Fruit fly (Drosophila melanogaster): ENCODE data around the gene CG15728.

The CG15728 gene

dm6 chrX:12665796-12666338, 41.8 kb downstream of the CG15728 start:
- TF ChIP-seq CG9948 (tag; optimal IDR thresholded peaks at IDR 0.05) (no peak), EcR (GFP tag; optimal IDR thresholded peaks at IDR 0.05) (no peak), CG13204 (GFP tag; optimal IDR thresholded peaks at IDR 0.05) (no peak), CG15710 (tag; optimal IDR thresholded peaks at IDR 0.05) (no peak), CG17806 (tag; optimal IDR thresholded peaks at IDR 0.05) (no peak), Pif1A (GFP tag; optimal IDR thresholded peaks at IDR 0.05) (no peak), CG8159 (tag; optimal IDR thresholded peaks at IDR 0.05) (peak; percentile 22), fd96Ca (GFP tag; IDR thresholded peaks at IDR 0.05) (0 out of 3 replicates have a peak, but pooled peaks have one; percentile 7), gl (tag; optimal IDR thresholded peaks at IDR 0.05) (no peak), CG8301 (tag; optimal IDR thresholded peaks at IDR 0.05) (no peak), CG34367 (tag; optimal IDR thresholded peaks at IDR 0.05) (no peak)

dm6 chrX:12666471-12666884, 42.4 kb downstream of the CG15728 start:
- TF ChIP-seq Ets98B (GFP tag; IDR thresholded peaks at IDR 0.05) (peak; percentile 79), rn (GFP tag; IDR thresholded peaks at IDR 0.05) (peak; percentile 54; the same call in 1 of the 2 replicates), CG32121 (GFP tag; IDR thresholded peaks at IDR 0.05) (peak; percentile 72), CG9948 (tag; optimal IDR thresholded peaks at IDR 0.05) (peak; percentile 87), Snoo (tag; optimal IDR thresholded peaks at IDR 0.05) (peak; percentile 92), CG12605 (GFP tag; IDR thresholded peaks at IDR 0.05) (peak; percentile 83), CG14655 (GFP tag; optimal IDR thresholded peaks at IDR 0.05) (peak; percentile 66), CG8159 (tag; optimal IDR thresholded peaks at IDR 0.05) (peak; percentile 90), Pif1A (GFP tag; optimal IDR thresholded peaks at IDR 0.05) (peak; percentile 66), CG15710 (tag; optimal IDR thresholded peaks at IDR 0.05) (peak; percentile 86), D1 (tag; optimal IDR thresholded peaks at IDR 0.05) (peak; percentile 54), CG10348 (GFP tag; IDR thresholded peaks at IDR 0.05) (no peak), gl (tag; optimal IDR thresholded peaks at IDR 0.05) (peak; percentile 36), CG13204 (GFP tag; optimal IDR thresholded peaks at IDR 0.05) (peak; percentile 48), CG17806 (tag; optimal IDR thresholded peaks at IDR 0.05) (peak; percentile 86), Pif1B (GFP tag; optimal IDR thresholded peaks at IDR 0.05) (peak; percentile 73), CG4496 (GFP tag; IDR thresholded peaks at IDR 0.05) (peak; percentile 90), EcR (GFP tag; optimal IDR thresholded peaks at IDR 0.05) (no peak), CG8301 (tag; optimal IDR thresholded peaks at IDR 0.05) (peak; percentile 47), fd96Ca (GFP tag; IDR thresholded peaks at IDR 0.05) (no peak), CG34367 (tag; optimal IDR thresholded peaks at IDR 0.05) (peak; percentile 70)

dm6 chrX:12667008-12667407, 42.9 kb downstream of the CG15728 start:
- TF ChIP-seq CG13204 (GFP tag; optimal IDR thresholded peaks at IDR 0.05) (no peak), Pif1B (GFP tag; optimal IDR thresholded peaks at IDR 0.05) (no peak), fd96Ca (GFP tag; IDR thresholded peaks at IDR 0.05) (no peak), Pif1A (GFP tag; optimal IDR thresholded peaks at IDR 0.05) (no peak), CG10348 (GFP tag; IDR thresholded peaks at IDR 0.05) (no peak)

dm6 chrX:12667600-12668250, 43.6 kb downstream of the CG15728 start:
- TF ChIP-seq CG17806 (tag; optimal IDR thresholded peaks at IDR 0.05) (no peak), CG15710 (tag; optimal IDR thresholded peaks at IDR 0.05) (no peak), EcR (GFP tag; optimal IDR thresholded peaks at IDR 0.05) (peak; percentile 67), Pif1A (GFP tag; optimal IDR thresholded peaks at IDR 0.05) (no peak), CG14655 (GFP tag; optimal IDR thresholded peaks at IDR 0.05) (peak; percentile 4), Pif1B (GFP tag; optimal IDR thresholded peaks at IDR 0.05) (peak; percentile 17), gl (tag; optimal IDR thresholded peaks at IDR 0.05) (peak; percentile 40)

dm6 chrX:12668723-12669122, 44.6 kb downstream of the CG15728 start:
- TF ChIP-seq CG12605 (GFP tag; IDR thresholded peaks at IDR 0.05) (no peak), EcR (GFP tag; optimal IDR thresholded peaks at IDR 0.05) (peak; percentile 12)

dm6 chrX:12669659-12670488, 45.8 kb downstream of the CG15728 start:
- TF ChIP-seq gl (tag; optimal IDR thresholded peaks at IDR 0.05) (peak; percentile 73), CG4496 (GFP tag; IDR thresholded peaks at IDR 0.05) (peak; percentile 80), CG14655 (GFP tag; optimal IDR thresholded peaks at IDR 0.05) (peak; percentile 64), fd96Ca (GFP tag; IDR thresholded peaks at IDR 0.05) (peak; percentile 64; the same call in 2 of the 3 replicates), CG17806 (tag; optimal IDR thresholded peaks at IDR 0.05) (peak; percentile 58), CG8159 (tag; optimal IDR thresholded peaks at IDR 0.05) (peak; percentile 73), D1 (tag; optimal IDR thresholded peaks at IDR 0.05) (peak; percentile 25), rn (GFP tag; IDR thresholded peaks at IDR 0.05) (peak; percentile 28; the same call in 1 of the 2 replicates), Pif1A (GFP tag; optimal IDR thresholded peaks at IDR 0.05) (peak; percentile 65), CG34367 (tag; optimal IDR thresholded peaks at IDR 0.05) (peak; percentile 53), CG9948 (tag; optimal IDR thresholded peaks at IDR 0.05) (peak; percentile 51), Ets98B (GFP tag; IDR thresholded peaks at IDR 0.05) (peak; percentile 65), CG32121 (GFP tag; IDR thresholded peaks at IDR 0.05) (peak; percentile 77), CG13204 (GFP tag; optimal IDR thresholded peaks at IDR 0.05) (peak; percentile 66), CG10348 (GFP tag; IDR thresholded peaks at IDR 0.05) (no peak), Pif1B (GFP tag; optimal IDR thresholded peaks at IDR 0.05) (peak; percentile 9), EcR (GFP tag; optimal IDR thresholded peaks at IDR 0.05) (peak; percentile 61), Snoo (tag; optimal IDR thresholded peaks at IDR 0.05) (peak; percentile 56), CG8301 (tag; optimal IDR thresholded peaks at IDR 0.05) (peak; percentile 66), CG15710 (tag; optimal IDR thresholded peaks at IDR 0.05) (peak; percentile 73), CG12605 (GFP tag; IDR thresholded peaks at IDR 0.05) (peak; percentile 33; the same call in 1 of the 2 replicates)

Measured in whole organism, pupa.